Worm (Caenorhabditis elegans) whole organism, L1 larva: ENCODE results near the gene R07E4.1.

Experiments used
- C04F5.9 ChIP-seq: sonication (generic microtip); optimal IDR thresholded peaks from 2 replicates; lab custom pipeline; 2016; ENCODE audit warnings: missing genetic modification characterization, missing compliant biosample characterization
- F16B12.6 ChIP-seq: fragments of 150-350 bp; optimal IDR thresholded peaks from 2 replicates; lab custom pipeline; 2014; ENCODE audit warnings: missing biosample characterization, missing genetic modification characterization
- Y116A8C.19 ChIP-seq: sonication (generic microtip); optimal IDR thresholded peaks from 2 replicates; lab custom pipeline; 2016; ENCODE audit warnings: missing compliant biosample characterization, missing genetic modification characterization, borderline replicate concordance
- aha-1 ChIP-seq: fragments of 150-350 bp; optimal IDR thresholded peaks from 2 replicates; lab custom pipeline; 2014; ENCODE audit warnings: missing biosample characterization, missing genetic modification characterization
- alr-1 ChIP-seq: fragments of 200-800 bp; sonication (Bioruptor generic); optimal IDR thresholded peaks from 2 replicates; lab custom pipeline; 2018; ENCODE audit warnings: borderline replicate concordance, mild to moderate bottlenecking, missing genetic modification characterization, missing compliant biosample characterization
- ceh-8 ChIP-seq: fragments of 200-800 bp; sonication (Bioruptor generic); optimal IDR thresholded peaks from 2 replicates; lab custom pipeline; 2018; ENCODE audit warnings: mild to moderate bottlenecking, missing genetic modification characterization, moderate library complexity, missing compliant biosample characterization
- ceh-82 ChIP-seq, 3 experiments: fragments of 150-350 bp in 1 of 3; sonication (generic microtip) in 2 of 3; optimal IDR thresholded peaks; 2 replicates each; lab custom pipeline; 2014 to 2017; ENCODE audit warnings: missing biosample characterization in 3 of 3, missing genetic modification characterization in 3 of 3
- ceh-88 ChIP-seq: fragments of 200-800 bp; sonication (Bioruptor generic); IDR thresholded peaks from 2 replicates; pipeline ENCODE4 v1.3.6; 2022; ENCODE audit warnings: missing genetic modification characterization, missing compliant biosample characterization
- ceh-90 ChIP-seq: sonication (generic microtip); optimal IDR thresholded peaks from 2 replicates; lab custom pipeline; 2016; ENCODE audit warnings: missing genetic modification characterization, missing compliant biosample characterization
- dpl-1 ChIP-seq, 3 experiments: fragments of 150-350 bp in 2 of 3; sonication (generic microtip) in 1 of 3; optimal IDR thresholded peaks; 2 replicates each; lab custom pipeline; 2014 to 2017; ENCODE audit warnings: missing biosample characterization in 3 of 3, missing genetic modification characterization in 3 of 3, missing genetic modification reagents in 3 of 3
- efl-1 ChIP-seq, 4 experiments: fragments of 150-350 bp; optimal IDR thresholded peaks in 3 of 4; peaks in 1 of 4; 1 replicate in 1 of 4; 2 replicates in 3 of 4; lab custom pipeline; 2014; ENCODE audit warnings: missing biosample characterization in 2 of 4, missing genetic modification characterization in 2 of 4, missing genetic modification reagents in 2 of 4
- efl-3 ChIP-seq: fragments of 200-800 bp; sonication (Bioruptor generic); optimal IDR thresholded peaks from 2 replicates; lab custom pipeline; 2018; ENCODE audit warnings: mild to moderate bottlenecking, missing genetic modification characterization, missing compliant biosample characterization
- egl-27 ChIP-seq, 2 experiments: fragments of 150-350 bp in 1 of 2; sonication (generic microtip); optimal IDR thresholded peaks; 3 replicates each; lab custom pipeline; 2017 to 2018; ENCODE audit warnings: missing biosample characterization in 2 of 2, missing genetic modification characterization in 2 of 2, missing genetic modification reagents in 2 of 2
- elt-2 ChIP-seq: sonication (generic microtip); optimal IDR thresholded peaks from 2 replicates; lab custom pipeline; 2016; ENCODE audit warnings: missing genetic modification characterization, mild to moderate bottlenecking, inconsistent platforms, missing compliant biosample characterization, missing genetic modification reagents
- grh-1 ChIP-seq: fragments of 200-800 bp; sonication (Bioruptor generic); IDR thresholded peaks from 2 replicates; pipeline ENCODE4 v1.3.6; 2022; ENCODE audit warnings: missing genetic modification reagents, missing genetic modification characterization, missing compliant biosample characterization
- hlh-17 ChIP-seq: fragments of 200-800 bp; sonication (Bioruptor generic); optimal IDR thresholded peaks from 2 replicates; lab custom pipeline; 2018; ENCODE audit warnings: missing genetic modification characterization, mild to moderate bottlenecking, missing compliant biosample characterization, moderate library complexity, borderline replicate concordance
- hlh-4 ChIP-seq: sonication (generic microtip); optimal IDR thresholded peaks from 2 replicates; lab custom pipeline; 2016; ENCODE audit warnings: mild to moderate bottlenecking, missing genetic modification characterization, missing compliant biosample characterization
- irx-1 ChIP-seq: sonication (generic microtip); optimal IDR thresholded peaks from 2 replicates; lab custom pipeline; 2016; ENCODE audit warnings: missing genetic modification characterization, missing compliant biosample characterization
- lin-13 ChIP-seq: fragments of 150-350 bp; optimal IDR thresholded peaks from 2 replicates; lab custom pipeline; 2014; ENCODE audit warnings: missing biosample characterization, missing genetic modification reagents, missing genetic modification characterization
- lin-14 ChIP-seq: fragments of 200-800 bp; sonication (Bioruptor generic); optimal IDR thresholded peaks from 2 replicates; lab custom pipeline; 2018; ENCODE audit warnings: mild to moderate bottlenecking, missing genetic modification characterization, moderate library complexity, missing compliant biosample characterization
- lin-15B ChIP-seq: fragments of 150-350 bp; sonication (generic microtip); optimal IDR thresholded peaks from 3 replicates; lab custom pipeline; 2014; ENCODE audit warnings: missing biosample characterization, missing genetic modification characterization
- lin-35 ChIP-seq, 2 experiments: fragments of 150-350 bp; optimal IDR thresholded peaks; 2 replicates each; lab custom pipeline; 2014; ENCODE audit warnings: missing biosample characterization in 2 of 2, missing genetic modification characterization in 2 of 2, missing genetic modification reagents in 2 of 2
- lin-39 ChIP-seq: fragments of 150-350 bp; optimal IDR thresholded peaks from 2 replicates; lab custom pipeline; 2014; ENCODE audit warnings: missing biosample characterization, missing genetic modification reagents, missing genetic modification characterization
- lir-3 ChIP-seq: sonication (generic microtip); optimal IDR thresholded peaks from 2 replicates; lab custom pipeline; 2016; ENCODE audit warnings: mild to moderate bottlenecking, missing genetic modification characterization, moderate library complexity, missing compliant biosample characterization; ENCODE audit not compliant: poor library complexity
- lsy-2 ChIP-seq, 2 experiments: fragments of 150-350 bp; optimal IDR thresholded peaks; 2 replicates each; lab custom pipeline; 2014; ENCODE audit warnings: missing biosample characterization in 2 of 2, missing genetic modification characterization in 2 of 2
- nhr-20 ChIP-seq: sonication (generic microtip); optimal IDR thresholded peaks from 2 replicates; lab custom pipeline; 2016; ENCODE audit warnings: mild to moderate bottlenecking, missing genetic modification characterization, missing compliant biosample characterization
- nhr-76 ChIP-seq: sonication (generic microtip); optimal IDR thresholded peaks from 2 replicates; lab custom pipeline; 2017; ENCODE audit warnings: missing biosample characterization, missing genetic modification characterization
- nhr-84 ChIP-seq: sonication (generic microtip); optimal IDR thresholded peaks from 2 replicates; lab custom pipeline; 2017; ENCODE audit warnings: missing biosample characterization, missing genetic modification characterization
- nhr-85 ChIP-seq: sonication (generic microtip); peaks from one replicate; lab custom pipeline; 2016; ENCODE audit warnings: missing genetic modification characterization, inconsistent platforms, missing compliant biosample characterization
- nhr-90 ChIP-seq: sonication (generic microtip); optimal IDR thresholded peaks from 2 replicates; lab custom pipeline; 2016; ENCODE audit warnings: mild to moderate bottlenecking, missing genetic modification characterization, missing compliant biosample characterization; ENCODE audit not compliant: poor library complexity
- pag-3 ChIP-seq: sonication (generic microtip); optimal IDR thresholded peaks from 2 replicates; lab custom pipeline; 2017; ENCODE audit warnings: missing genetic modification characterization, mild to moderate bottlenecking, missing compliant biosample characterization, antibody characterized with exemption, borderline replicate concordance; ENCODE audit not compliant: insufficient read depth
- pax-3 ChIP-seq: fragments of 200-800 bp; sonication (Bioruptor generic); optimal IDR thresholded peaks from 2 replicates; lab custom pipeline; 2018; ENCODE audit warnings: mild to moderate bottlenecking, missing genetic modification characterization, moderate library complexity, missing compliant biosample characterization
- rnt-1 ChIP-seq: sonication (generic microtip); optimal IDR thresholded peaks from 2 replicates; lab custom pipeline; 2016; ENCODE audit warnings: mild to moderate bottlenecking, missing genetic modification characterization, moderate library complexity, missing compliant biosample characterization
- snpc-4 ChIP-seq: fragments of 150-350 bp; optimal IDR thresholded peaks from 2 replicates; lab custom pipeline; 2014; ENCODE audit warnings: missing biosample characterization, missing genetic modification characterization
- sox-4 ChIP-seq: sonication (generic microtip); optimal IDR thresholded peaks from 2 replicates; lab custom pipeline; 2016; ENCODE audit warnings: missing genetic modification characterization, missing compliant biosample characterization
- sptf-1 ChIP-seq: fragments of 150-350 bp; optimal IDR thresholded peaks from 2 replicates; lab custom pipeline; 2014; ENCODE audit warnings: missing biosample characterization, missing genetic modification characterization
- sup-37 ChIP-seq: fragments of 200-800 bp; sonication (Bioruptor generic); optimal IDR thresholded peaks from 2 replicates; lab custom pipeline; 2018; ENCODE audit warnings: mild to moderate bottlenecking, missing genetic modification characterization, missing compliant biosample characterization
- swsn-7 ChIP-seq: sonication (generic microtip); optimal IDR thresholded peaks from 2 replicates; lab custom pipeline; 2016; ENCODE audit warnings: missing genetic modification characterization, missing compliant biosample characterization
- tlp-1 ChIP-seq: fragments of 150-350 bp; optimal IDR thresholded peaks from 2 replicates; lab custom pipeline; 2014; ENCODE audit warnings: missing biosample characterization, missing genetic modification characterization
- unc-130 ChIP-seq: fragments of 150-350 bp; optimal IDR thresholded peaks from 2 replicates; lab custom pipeline; 2017; ENCODE audit warnings: missing biosample characterization, missing genetic modification characterization, inconsistent platforms
- unc-86 ChIP-seq: sonication (generic microtip); optimal IDR thresholded peaks from 2 replicates; lab custom pipeline; 2016; ENCODE audit warnings: missing genetic modification characterization, missing compliant biosample characterization
- xbp-1 ChIP-seq: sonication (generic microtip); optimal IDR thresholded peaks from 2 replicates; lab custom pipeline; 2016; ENCODE audit warnings: missing genetic modification characterization, missing compliant biosample characterization
- zip-4 ChIP-seq: fragments of 200-800 bp; sonication (Bioruptor generic); optimal IDR thresholded peaks from 2 replicates; lab custom pipeline; 2018; ENCODE audit warnings: mild to moderate bottlenecking, missing genetic modification characterization, moderate library complexity, missing compliant biosample characterization
- ztf-11 ChIP-seq, 2 experiments: sonication (generic microtip); optimal IDR thresholded peaks; 2 replicates each; lab custom pipeline; 2016 to 2017; ENCODE audit warnings: missing genetic modification characterization in 2 of 2, missing biosample characterization in 1 of 2, missing compliant biosample characterization in 1 of 2
- ztf-4 ChIP-seq: fragments of 150-350 bp; optimal IDR thresholded peaks from 2 replicates; lab custom pipeline; 2014; ENCODE audit warnings: missing biosample characterization, missing genetic modification characterization

R07E4.1 gene

ce11 chrX:5953174-5953573, 5.7 kb upstream of the R07E4.1 start, which contains the start of the genes R07E4.5 and R07E4.3 (continued):
- no peak for TF ChIP-seq C04F5.9 (tag; lab: Kevin White, UChicago)
- TF ChIP-seq ztf-4: peak; percentile 0
- no peak for TF ChIP-seq hlh-17 (GFP tag; lab: Kevin White, UChicago)
- TF ChIP-seq ceh-88 (GFP tag; lab: Robert Waterston, UW): 0 out of 2 replicates have a peak, but pooled peaks have one; percentile 31
- no peak for TF ChIP-seq rnt-1
- TF ChIP-seq tlp-1: no peak
- peak; percentile 57 to 74 (median 71) for TF ChIP-seq dpl-1 (GFP tag; optimal IDR thresholded peaks at IDR 0.05; lab: Kevin White, UChicago)
- TF ChIP-seq sptf-1 (tag; lab: Kevin White, UChicago): no peak
- no peak for TF ChIP-seq lir-3
- TF ChIP-seq lin-14: peak; percentile 77
- no peak for TF ChIP-seq sox-4
- TF ChIP-seq xbp-1: peak; percentile 86
- no peak for TF ChIP-seq ceh-8 (GFP tag; lab: Kevin White, UChicago)
- TF ChIP-seq elt-2 (tag; lab: Kevin White, UChicago): no peak
- no peak for TF ChIP-seq efl-3 (GFP tag; lab: Kevin White, UChicago)
- no peak for TF ChIP-seq egl-27 (tag; optimal IDR thresholded peaks at IDR 0.05; lab: Kevin White, UChicago)
- no peak for TF ChIP-seq pag-3
- TF ChIP-seq lin-13: peak; percentile 74
- no peak for TF ChIP-seq nhr-84 (tag; lab: Kevin White, UChicago)
- TF ChIP-seq hlh-4 (tag; lab: Kevin White, UChicago): no peak
- no peak for TF ChIP-seq ceh-90
- peak; percentile 80 to 87 for TF ChIP-seq lin-35 (GFP tag; optimal IDR thresholded peaks at IDR 0.05; lab: Kevin White, UChicago)
- no peak for TF ChIP-seq sup-37
- no peak for TF ChIP-seq lin-39 (tag; lab: Kevin White, UChicago)
- TF ChIP-seq swsn-7 (tag; lab: Kevin White, UChicago): peak; percentile 67
- TF ChIP-seq grh-1 (GFP tag; lab: Robert Waterston, UW): no peak
- TF ChIP-seq nhr-85 (tag; lab: Kevin White, UChicago): peak; percentile 77
- no peak for TF ChIP-seq Y116A8C.19
- TF ChIP-seq F16B12.6 (tag; lab: Kevin White, UChicago): peak; percentile 31
- peak; percentile 67 to 76 for TF ChIP-seq efl-1 (optimal IDR thresholded peaks at IDR 0.05; lab: Kevin White, UChicago)
- peak; percentile 77 to 94 for TF ChIP-seq efl-1 (GFP tag; optimal IDR thresholded peaks at IDR 0.05 in 1 of 2; lab: Kevin White, UChicago)
- TF ChIP-seq nhr-90 (tag; lab: Kevin White, UChicago): peak; percentile 75
- TF ChIP-seq lin-15B (tag; lab: Kevin White, UChicago): peak; percentile 70
- no peak for TF ChIP-seq alr-1
- TF ChIP-seq nhr-20 (tag; lab: Kevin White, UChicago): peak; percentile 81
- peak; percentile 40 to 79 (median 42) for TF ChIP-seq ceh-82 (tag; optimal IDR thresholded peaks at IDR 0.05; lab: Kevin White, UChicago)
- TF ChIP-seq zip-4 (GFP tag; lab: Kevin White, UChicago): no peak
- TF ChIP-seq snpc-4: no peak
- TF ChIP-seq unc-130: peak; percentile 91
- no peak for TF ChIP-seq nhr-76 (tag; lab: Kevin White, UChicago)
- TF ChIP-seq aha-1 (tag; lab: Kevin White, UChicago): no peak
- TF ChIP-seq pax-3 (tag; lab: Kevin White, UChicago): no peak
- peak; percentile 60 to 87 for TF ChIP-seq lsy-2 (tag; optimal IDR thresholded peaks at IDR 0.05; lab: Kevin White, UChicago)
- peak; percentile 20 for TF ChIP-seq irx-1 (tag; lab: Kevin White, UChicago)
- peak; percentile 45 for TF ChIP-seq unc-86 (tag; lab: Kevin White, UChicago)
- TF ChIP-seq ztf-11 (tag; optimal IDR thresholded peaks at IDR 0.05; lab: Kevin White, UChicago): no peak
